Fruit fly (Drosophila melanogaster): ENCODE data around the gene rho-4.
A peak's percentile ranks its signal among the peaks of the same experiment; 100 is the strongest.

DNA sequence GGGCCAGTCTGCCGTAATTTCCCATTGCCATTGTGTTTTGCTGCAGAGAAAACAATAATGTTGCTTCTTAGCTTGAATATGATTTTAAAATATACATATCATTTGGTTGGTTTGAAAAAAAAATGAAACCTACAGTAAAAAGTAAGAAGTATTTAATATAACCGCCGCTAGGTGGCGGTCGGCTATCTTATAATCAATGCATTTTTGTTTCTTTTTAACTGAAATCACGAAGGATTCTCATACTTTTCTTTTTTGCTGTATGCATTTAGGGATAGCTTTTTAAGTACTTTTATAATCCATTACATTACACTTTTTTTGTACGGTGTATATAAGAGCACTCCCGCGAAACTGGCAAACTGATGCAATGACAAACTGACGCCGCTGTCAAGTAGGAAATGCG, 51.8 kb downstream of the rho-4 start:
- TF ChIP-seq CG8478 (optimal IDR thresholded peaks at IDR 0.05) (no peak), CTCF (optimal IDR thresholded peaks at IDR 0.05) (peak in 1 of 2 experiments; percentile 35)
